Worm (Caenorhabditis elegans) whole organism, young adult: ENCODE data around the gene CD4.1.

Source experiments
- B0019.2 ChIP-seq: fragments of 200-800 bp; sonication (Bioruptor generic); conservative IDR thresholded peaks from 2 replicates; pipeline ENCODE4 v1.3.6; 2022; ENCODE audit warnings: missing genetic modification reagents, missing genetic modification characterization, missing compliant biosample characterization
- B0261.1 ChIP-seq: sonication (generic microtip); optimal IDR thresholded peaks from 2 replicates; lab custom pipeline; 2016; ENCODE audit warnings: mild to moderate bottlenecking, missing genetic modification characterization, moderate library complexity, missing compliant biosample characterization
- C06A6.2 ChIP-seq: fragments of 200-800 bp; sonication (Bioruptor generic); conservative IDR thresholded peaks from 2 replicates; pipeline ENCODE4 v1.3.6; 2022; ENCODE audit warnings: missing genetic modification characterization, missing compliant biosample characterization
- F22D6.2 ChIP-seq: sonication (generic microtip); optimal IDR thresholded peaks from 2 replicates; lab custom pipeline; 2016; ENCODE audit warnings: mild to moderate bottlenecking, missing genetic modification characterization, missing compliant biosample characterization
- F23B12.7 ChIP-seq: sonication (generic microtip); optimal IDR thresholded peaks from 2 replicates; lab custom pipeline; 2017; ENCODE audit warnings: missing genetic modification characterization, mild to moderate bottlenecking, missing compliant biosample characterization, antibody characterized with exemption, moderate library complexity; ENCODE audit not compliant: insufficient read depth
- F49E8.2 ChIP-seq: sonication (generic microtip); optimal IDR thresholded peaks from 3 replicates; lab custom pipeline; 2017; ENCODE audit warnings: missing genetic modification characterization, mild to moderate bottlenecking, missing compliant biosample characterization, antibody characterized with exemption, moderate library complexity; ENCODE audit not compliant: insufficient read depth
- F52B5.7 ChIP-seq: sonication (generic microtip); optimal IDR thresholded peaks from 2 replicates; lab custom pipeline; 2016; ENCODE audit warnings: mild to moderate bottlenecking, missing genetic modification characterization, missing compliant biosample characterization
- F55B11.4 ChIP-seq: sonication (generic microtip); optimal IDR thresholded peaks from 2 replicates; lab custom pipeline; 2016; ENCODE audit warnings: missing compliant biosample characterization, missing genetic modification characterization, borderline replicate concordance; ENCODE audit not compliant: insufficient read depth
- F57A8.1 ChIP-seq: fragments of 200-800 bp; sonication (Bioruptor generic); optimal IDR thresholded peaks from 2 replicates; lab custom pipeline; 2018; ENCODE audit warnings: mild to moderate bottlenecking, missing genetic modification characterization, moderate library complexity, missing compliant biosample characterization
- F57C9.4 ChIP-seq: sonication (generic microtip); optimal IDR thresholded peaks from 2 replicates; lab custom pipeline; 2017; ENCODE audit warnings: mild to moderate bottlenecking, missing genetic modification characterization, missing compliant biosample characterization
- T07F8.4 ChIP-seq: sonication (generic microtip); optimal IDR thresholded peaks from 2 replicates; lab custom pipeline; 2016; ENCODE audit warnings: mild to moderate bottlenecking, missing genetic modification characterization, moderate library complexity, missing compliant biosample characterization
- T26A5.8 ChIP-seq: sonication (generic microtip); optimal IDR thresholded peaks from 2 replicates; lab custom pipeline; 2016; ENCODE audit warnings: missing genetic modification characterization, missing compliant biosample characterization
- Y53G8AR.9 ChIP-seq: fragments of 200-800 bp; sonication (Bioruptor generic); conservative IDR thresholded peaks from 2 replicates; pipeline ENCODE4 v1.3.6; 2022; ENCODE audit warnings: missing genetic modification reagents, missing genetic modification characterization, missing compliant biosample characterization
- Y67H2A.10 ChIP-seq: fragments of 200-800 bp; sonication (Bioruptor generic); conservative IDR thresholded peaks from 2 replicates; pipeline ENCODE4 v1.3.6; 2022; ENCODE audit warnings: missing genetic modification reagents, missing genetic modification characterization, missing compliant biosample characterization
- ama-1 ChIP-seq, 3 experiments: fragments of 150-350 bp in 1 of 3; sonication (generic microtip) in 2 of 3; optimal IDR thresholded peaks; 2 replicates each; lab custom pipeline; 2014 to 2018; ENCODE audit warnings: missing biosample characterization in 2 of 3, missing genetic modification characterization in 2 of 3, missing genetic modification reagents in 2 of 3
- atf-7 ChIP-seq: sonication (generic microtip); optimal IDR thresholded peaks from 2 replicates; lab custom pipeline; 2017; ENCODE audit warnings: mild to moderate bottlenecking, missing genetic modification characterization, missing compliant biosample characterization
- attf-6 ChIP-seq: fragments of 200-800 bp; sonication (Bioruptor generic); IDR thresholded peaks from 2 replicates; pipeline ENCODE4 v1.3.6; 2022; ENCODE audit warnings: missing genetic modification reagents, missing genetic modification characterization, missing compliant biosample characterization
- bed-1 ChIP-seq: fragments of 200-800 bp; sonication (Bioruptor generic); IDR thresholded peaks from 2 replicates; pipeline ENCODE4 v1.3.6; 2022; ENCODE audit warnings: missing genetic modification reagents, missing genetic modification characterization, missing compliant biosample characterization
- cebp-2 ChIP-seq: fragments of 200-800 bp; sonication (Bioruptor generic); IDR thresholded peaks from 2 replicates; pipeline ENCODE4 v1.3.6; 2022; ENCODE audit warnings: missing genetic modification characterization, missing compliant biosample characterization
- ceh-100 ChIP-seq: fragments of 200-800 bp; sonication (Bioruptor generic); IDR thresholded peaks from 2 replicates; pipeline ENCODE4 v1.3.6; 2022; ENCODE audit warnings: missing genetic modification reagents, missing genetic modification characterization, missing compliant biosample characterization
- ceh-40 ChIP-seq: fragments of 200-800 bp; sonication (Bioruptor generic); IDR thresholded peaks from 2 replicates; pipeline ENCODE4 v1.3.6; 2022; ENCODE audit warnings: missing genetic modification characterization, missing compliant biosample characterization
- ceh-58 ChIP-seq: fragments of 200-800 bp; sonication (Bioruptor generic); IDR thresholded peaks from 2 replicates; pipeline ENCODE4 v1.3.6; 2022; ENCODE audit warnings: missing genetic modification characterization, missing compliant biosample characterization
- ceh-79 ChIP-seq: sonication (generic microtip); optimal IDR thresholded peaks from 2 replicates; lab custom pipeline; 2017; ENCODE audit warnings: mild to moderate bottlenecking, missing genetic modification characterization, missing compliant biosample characterization
- chd-7 ChIP-seq: sonication (generic microtip); optimal IDR thresholded peaks from 2 replicates; lab custom pipeline; 2016; ENCODE audit warnings: mild to moderate bottlenecking, missing genetic modification characterization, moderate library complexity, missing compliant biosample characterization
- egl-18 ChIP-seq: fragments of 200-800 bp; sonication (Bioruptor generic); IDR thresholded peaks from 2 replicates; pipeline ENCODE4 v1.3.6; 2022; ENCODE audit warnings: missing genetic modification reagents, missing genetic modification characterization, missing compliant biosample characterization
- egl-44 ChIP-seq: fragments of 200-800 bp; sonication (Bioruptor generic); IDR thresholded peaks from 2 replicates; pipeline ENCODE4 v1.3.6; 2022; ENCODE audit warnings: missing genetic modification reagents, missing genetic modification characterization, missing compliant biosample characterization
- egrh-3 ChIP-seq: fragments of 200-800 bp; sonication (Bioruptor generic); IDR thresholded peaks from 2 replicates; pipeline ENCODE4 v1.3.6; 2022; ENCODE audit warnings: missing genetic modification reagents, missing genetic modification characterization, missing compliant biosample characterization
- hlh-12 ChIP-seq: sonication (generic microtip); optimal IDR thresholded peaks from 2 replicates; lab custom pipeline; 2016; ENCODE audit warnings: missing genetic modification characterization, missing compliant biosample characterization
- hlh-26 ChIP-seq: fragments of 200-800 bp; sonication (Bioruptor generic); conservative IDR thresholded peaks from 2 replicates; pipeline ENCODE4 v1.3.6; 2022; ENCODE audit warnings: missing genetic modification reagents, missing genetic modification characterization, missing compliant biosample characterization
- hmg-20 ChIP-seq: fragments of 200-800 bp; sonication (Bioruptor generic); IDR thresholded peaks from 2 replicates; pipeline ENCODE4 v1.3.6; 2022; ENCODE audit warnings: missing genetic modification reagents, missing genetic modification characterization, missing compliant biosample characterization
- lag-1 ChIP-seq: fragments of 200-800 bp; sonication (Bioruptor generic); IDR thresholded peaks from 2 replicates; pipeline ENCODE4 v1.3.6; 2022; ENCODE audit warnings: missing genetic modification reagents, missing genetic modification characterization, missing compliant biosample characterization
- let-607 ChIP-seq, 2 experiments: fragments of 200-800 bp in 1 of 2; sonication (Bioruptor generic) in 1 of 2; sonication (generic microtip) in 1 of 2; optimal IDR thresholded peaks; 2 replicates each; lab custom pipeline; 2016 to 2018; ENCODE audit warnings: mild to moderate bottlenecking in 2 of 2, missing compliant biosample characterization in 2 of 2, missing genetic modification characterization in 2 of 2, moderate library complexity in 2 of 2, missing genotype in 1 of 2
- lin-40 ChIP-seq: sonication (generic microtip); optimal IDR thresholded peaks from 2 replicates; lab custom pipeline; 2016; ENCODE audit warnings: missing genetic modification characterization, mild to moderate bottlenecking, missing compliant biosample characterization, missing genotype, missing genetic modification reagents
- lir-1 ChIP-seq: fragments of 200-800 bp; sonication (Bioruptor generic); conservative IDR thresholded peaks from 2 replicates; pipeline ENCODE4 v1.3.6; 2022; ENCODE audit warnings: missing genetic modification reagents, missing genetic modification characterization, missing compliant biosample characterization
- madf-10 ChIP-seq: sonication (generic microtip); optimal IDR thresholded peaks from 2 replicates; lab custom pipeline; 2016; ENCODE audit warnings: mild to moderate bottlenecking, missing genetic modification characterization, missing compliant biosample characterization
- mxl-1 ChIP-seq: sonication (generic microtip); optimal IDR thresholded peaks from 2 replicates; lab custom pipeline; 2016; ENCODE audit warnings: missing genetic modification characterization, missing compliant biosample characterization
- nhr-80 ChIP-seq: sonication (generic microtip); optimal IDR thresholded peaks from 2 replicates; lab custom pipeline; 2016; ENCODE audit warnings: missing genetic modification characterization, missing compliant biosample characterization
- pbrm-1 ChIP-seq: fragments of 200-800 bp; sonication (Bioruptor generic); IDR thresholded peaks from 2 replicates; pipeline ENCODE4 v1.3.6; 2022; ENCODE audit warnings: missing genetic modification reagents, missing genetic modification characterization, missing compliant biosample characterization
- pha-4 ChIP-seq: fragments of 150-350 bp; sonication (generic microtip); optimal IDR thresholded peaks from 2 replicates; lab custom pipeline; 2014; ENCODE audit warnings: missing biosample characterization, missing genetic modification reagents, missing genetic modification characterization
- sea-2 ChIP-seq: fragments of 200-800 bp; sonication (Bioruptor generic); IDR thresholded peaks from 2 replicates; pipeline ENCODE4 v1.3.6; 2022; ENCODE audit warnings: missing genetic modification characterization, missing compliant biosample characterization
- sptf-2 ChIP-seq: fragments of 200-800 bp; sonication (Bioruptor generic); optimal IDR thresholded peaks from 2 replicates; lab custom pipeline; 2018; ENCODE audit warnings: mild to moderate bottlenecking, missing genetic modification characterization, missing compliant biosample characterization
- tlf-1 ChIP-seq: fragments of 200-800 bp; sonication (Bioruptor generic); optimal IDR thresholded peaks from 2 replicates; lab custom pipeline; 2018; ENCODE audit warnings: mild to moderate bottlenecking, missing genetic modification characterization, missing compliant biosample characterization
- xnd-1 ChIP-seq: sonication (generic microtip); optimal IDR thresholded peaks from 2 replicates; lab custom pipeline; 2016; ENCODE audit warnings: missing genotype, missing genetic modification reagents, missing genetic modification characterization, missing compliant biosample characterization
- zim-3 ChIP-seq: sonication (generic microtip); optimal IDR thresholded peaks from 2 replicates; lab custom pipeline; 2017; ENCODE audit warnings: mild to moderate bottlenecking, missing genetic modification characterization, moderate library complexity, missing compliant biosample characterization
- ztf-18 ChIP-seq: sonication (generic microtip); optimal IDR thresholded peaks from 2 replicates; lab custom pipeline; 2016; ENCODE audit warnings: missing genotype, mild to moderate bottlenecking, missing genetic modification characterization, missing compliant biosample characterization
- ztf-26 ChIP-seq: sonication (generic microtip); optimal IDR thresholded peaks from 2 replicates; lab custom pipeline; 2017; ENCODE audit warnings: missing genetic modification characterization, missing compliant biosample characterization
- ztf-28 ChIP-seq: fragments of 200-800 bp; sonication (Bioruptor generic); IDR thresholded peaks from 2 replicates; pipeline ENCODE4 v1.3.6; 2022; ENCODE audit warnings: missing genetic modification reagents, missing genetic modification characterization, missing compliant biosample characterization
- ztf-3 ChIP-seq: fragments of 200-800 bp; sonication (Bioruptor generic); optimal IDR thresholded peaks from 2 replicates; lab custom pipeline; 2018; ENCODE audit warnings: mild to moderate bottlenecking, missing genetic modification characterization, missing compliant biosample characterization

CD4.1 gene

DNA sequence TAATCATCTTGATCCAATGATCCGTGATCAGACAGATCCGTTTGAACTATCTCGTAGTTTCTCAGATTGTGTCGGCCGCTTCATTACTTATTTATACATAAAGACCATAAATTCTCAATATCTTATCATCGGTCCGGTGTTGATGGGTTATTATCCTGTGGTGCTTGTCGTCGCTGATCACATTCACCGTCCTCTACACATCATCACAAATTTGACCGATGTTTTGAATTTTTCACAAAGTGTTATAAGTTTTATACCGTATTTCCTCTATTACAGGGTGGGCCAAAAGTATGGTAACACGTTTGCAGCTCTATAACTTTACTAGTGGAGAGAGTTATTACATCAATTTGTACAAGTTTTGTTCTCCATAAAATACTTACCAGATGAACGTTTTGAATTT lies 18.4 kb upstream of the CD4.1 start (continued):
- TF ChIP-seq T26A5.8 (no peak), pha-4 (tag; lab: Kevin White, UChicago) (no peak), F52B5.7 (tag; lab: Kevin White, UChicago) (no peak), zim-3 (tag; lab: Kevin White, UChicago) (no peak), egrh-3 (no peak), ceh-79 (no peak), lag-1 (no peak), Y67H2A.10 (GFP tag; lab: Robert Waterston, UW) (no peak), tlf-1 (GFP tag; lab: Kevin White, UChicago) (no peak), mxl-1 (no peak), B0019.2 (GFP tag; lab: Robert Waterston, UW) (no peak), let-607 (tag; optimal IDR thresholded peaks at IDR 0.05; lab: Kevin White, UChicago) (no peak), pbrm-1 (GFP tag; lab: Robert Waterston, UW) (no peak), F23B12.7 (tag; lab: Kevin White, UChicago) (no peak)

DNA sequence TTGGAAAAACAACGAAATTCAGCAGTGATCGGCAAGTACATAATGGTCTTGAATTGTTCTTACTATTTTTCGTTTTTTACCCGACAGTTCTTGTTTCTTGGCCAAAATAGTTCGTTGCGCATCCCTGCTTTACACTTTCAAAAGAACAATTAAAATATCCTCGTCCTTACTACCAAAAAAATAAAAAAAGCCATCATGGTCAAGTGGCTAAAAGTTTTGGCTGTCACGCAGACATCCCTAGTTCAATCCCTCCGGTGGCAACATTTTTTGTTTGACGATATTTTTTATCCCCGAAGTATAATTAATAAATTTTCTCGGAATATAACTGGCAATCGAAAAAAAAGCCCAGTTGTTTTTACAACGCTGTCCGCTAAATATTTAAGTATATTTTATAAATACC lies 14.5 kb upstream of the CD4.1 start:
- peak; percentile 59 for TF ChIP-seq ztf-18 (tag; lab: Kevin White, UChicago)
- peak; percentile 53 for TF ChIP-seq F57A8.1 (GFP tag; lab: Kevin White, UChicago)
- no peak for TF ChIP-seq F22D6.2 (tag; lab: Kevin White, UChicago)
- TF ChIP-seq ztf-26 (tag; lab: Kevin White, UChicago), result no peak
- TF ChIP-seq hmg-20 (GFP tag; lab: Robert Waterston, UW), result no peak
- no peak for TF ChIP-seq ceh-58
- TF ChIP-seq nhr-80 (tag; lab: Kevin White, UChicago), result no peak
- no peak for TF ChIP-seq sea-2 (GFP tag; lab: Robert Waterston, UW)
- TF ChIP-seq F57C9.4 (tag; lab: Kevin White, UChicago), result no peak
- TF ChIP-seq ceh-40 (GFP tag; lab: Robert Waterston, UW), result 0 out of 2 replicates have a peak, but pooled peaks have one; percentile 75
- peak; percentile 72 for TF ChIP-seq atf-7 (tag; lab: Kevin White, UChicago)
- TF ChIP-seq T07F8.4 (tag; lab: Kevin White, UChicago), result no peak
- TF ChIP-seq C06A6.2 (GFP tag; lab: Robert Waterston, UW), result no peak
- TF ChIP-seq madf-10, result no peak
- TF ChIP-seq egl-18 (GFP tag; lab: Robert Waterston, UW), result no peak
- peak; percentile 38 for TF ChIP-seq xnd-1
- no peak; the same call in 1 of the 2 replicates for TF ChIP-seq Y53G8AR.9 (GFP tag; lab: Robert Waterston, UW)
- no peak for TF ChIP-seq lin-40 (tag; lab: Kevin White, UChicago)
- TF ChIP-seq chd-7 (tag; lab: Kevin White, UChicago), result peak; percentile 61
- no peak for TF ChIP-seq bed-1 (GFP tag; lab: Robert Waterston, UW)
- TF ChIP-seq cebp-2, result no peak
- peak; percentile 44 for TF ChIP-seq F49E8.2
- peak; percentile 76; the same call in 1 of the 2 replicates for TF ChIP-seq attf-6 (GFP tag; lab: Robert Waterston, UW)
- TF ChIP-seq B0261.1 (tag; lab: Kevin White, UChicago), result peak; percentile 67
- peak; percentile 50; the same call in 1 of the 2 replicates for TF ChIP-seq ceh-100
- no peak for TF ChIP-seq F23B12.7 (tag; lab: Kevin White, UChicago)
- 0 out of 2 replicates have a peak, but pooled peaks have one; percentile 55 for TF ChIP-seq ztf-28 (GFP tag; lab: Robert Waterston, UW)
- TF ChIP-seq ztf-3 (GFP tag; lab: Kevin White, UChicago), result no peak
- TF ChIP-seq sptf-2 (GFP tag; lab: Kevin White, UChicago), result no peak
- TF ChIP-seq lir-1 (GFP tag; lab: Robert Waterston, UW), result no peak
- TF ChIP-seq ama-1 (optimal IDR thresholded peaks at IDR 0.05; lab: Kevin White, UChicago), result no peak
- TF ChIP-seq ama-1 (GFP tag; optimal IDR thresholded peaks at IDR 0.05; lab: Kevin White, UChicago), result peak in 1 of 2 experiments; percentile 86
- no peak for TF ChIP-seq F55B11.4 (tag; lab: Kevin White, UChicago)
- no peak for TF ChIP-seq egl-44 (GFP tag; lab: Robert Waterston, UW)
- TF ChIP-seq hlh-12 (tag; lab: Kevin White, UChicago), result no peak
- peak; percentile 16 for TF ChIP-seq ceh-79
- TF ChIP-seq hlh-26 (GFP tag; lab: Robert Waterston, UW), result no peak
